Fruit fly (Drosophila melanogaster) whole organism, pupa: ENCODE measurements around the gene mRpS33.

ENCODE experiments used
- CG10348 ChIP-seq: fragments of 200-800 bp; sonication (Bioruptor generic); IDR thresholded peaks from 2 replicates; pipeline ENCODE4 v1.3.6; 2022; ENCODE audit warnings: missing biosample characterization, missing genetic modification characterization
- CG13204 ChIP-seq: fragments of 200-800 bp; sonication (Bioruptor generic); optimal IDR thresholded peaks from 2 replicates; lab custom pipeline; 2018; ENCODE audit warnings: missing biosample characterization, mild to moderate bottlenecking, missing genetic modification characterization, moderate library complexity
- CG14655 ChIP-seq: fragments of 200-800 bp; sonication (Bioruptor generic); optimal IDR thresholded peaks from 3 replicates; lab custom pipeline; 2017; ENCODE audit warnings: mild to moderate bottlenecking, missing biosample characterization, missing genetic modification reagents, missing genetic modification characterization
- CG15710 ChIP-seq: fragments of 200-800 bp; sonication (Bioruptor generic); optimal IDR thresholded peaks from 2 replicates; lab custom pipeline; 2018; ENCODE audit warnings: missing biosample characterization, mild to moderate bottlenecking, missing genetic modification characterization, moderate library complexity
- CG17806 ChIP-seq: fragments of 200-800 bp; sonication (Bioruptor generic); optimal IDR thresholded peaks from 2 replicates; lab custom pipeline; 2018; ENCODE audit warnings: missing biosample characterization, mild to moderate bottlenecking, missing genetic modification characterization, moderate library complexity
- CG32121 ChIP-seq: fragments of 200-800 bp; sonication (Bioruptor generic); IDR thresholded peaks from 2 replicates; pipeline ENCODE4 v1.3.6; 2022; ENCODE audit warnings: missing biosample characterization, missing genetic modification characterization
- CG34367 ChIP-seq: fragments of 200-800 bp; sonication (Bioruptor generic); optimal IDR thresholded peaks from 2 replicates; lab custom pipeline; 2018; ENCODE audit warnings: missing biosample characterization, mild to moderate bottlenecking, missing genetic modification characterization
- CG4496 ChIP-seq: fragments of 200-800 bp; sonication (Bioruptor generic); IDR thresholded peaks from 3 replicates; pipeline ENCODE4 v1.3.6; 2022; ENCODE audit warnings: missing biosample characterization, missing genetic modification characterization
- CG8159 ChIP-seq: fragments of 200-800 bp; sonication (Bioruptor generic); optimal IDR thresholded peaks from 3 replicates; lab custom pipeline; 2018; ENCODE audit warnings: missing biosample characterization, mild to moderate bottlenecking, missing genetic modification characterization, moderate library complexity
- CG8301 ChIP-seq: fragments of 200-800 bp; sonication (Bioruptor generic); optimal IDR thresholded peaks from 2 replicates; lab custom pipeline; 2018; ENCODE audit warnings: missing biosample characterization, mild to moderate bottlenecking, missing genetic modification characterization
- CG9948 ChIP-seq: fragments of 200-800 bp; sonication (Bioruptor generic); optimal IDR thresholded peaks from 2 replicates; lab custom pipeline; 2018; ENCODE audit warnings: missing biosample characterization, mild to moderate bottlenecking, missing genetic modification characterization, moderate library complexity
- D1 ChIP-seq: fragments of 200-800 bp; sonication (Bioruptor generic); optimal IDR thresholded peaks from 2 replicates; lab custom pipeline; 2018; ENCODE audit warnings: missing biosample characterization, mild to moderate bottlenecking, missing genetic modification characterization, moderate library complexity
- EcR ChIP-seq: fragments of 200-800 bp; sonication (Bioruptor generic); optimal IDR thresholded peaks from 3 replicates; lab custom pipeline; 2019; ENCODE audit warnings: missing biosample characterization, missing genetic modification characterization, mild to moderate bottlenecking, moderate library complexity, missing genetic modification reagents
- Ets98B ChIP-seq: fragments of 200-800 bp; sonication (Bioruptor generic); IDR thresholded peaks from 2 replicates; pipeline ENCODE4 v1.3.6; 2022; ENCODE audit warnings: missing biosample characterization, missing genetic modification characterization
- Pif1A ChIP-seq: fragments of 200-800 bp; sonication (Bioruptor generic); optimal IDR thresholded peaks from 3 replicates; lab custom pipeline; 2016; ENCODE audit warnings: missing biosample characterization, missing genetic modification characterization
- Pif1B ChIP-seq: fragments of 200-800 bp; sonication (Bioruptor generic); optimal IDR thresholded peaks from 3 replicates; lab custom pipeline; 2016; ENCODE audit warnings: missing biosample characterization, missing genetic modification characterization
- Snoo ChIP-seq: fragments of 200-800 bp; sonication (Bioruptor generic); optimal IDR thresholded peaks from 3 replicates; lab custom pipeline; 2017; ENCODE audit warnings: missing biosample characterization, mild to moderate bottlenecking, missing genetic modification characterization, inconsistent platforms
- fd96Ca ChIP-seq: fragments of 200-800 bp; sonication (Bioruptor generic); IDR thresholded peaks from 3 replicates; pipeline ENCODE4 v1.3.6; 2022; ENCODE audit warnings: missing biosample characterization, missing genetic modification characterization
- gl ChIP-seq: fragments of 200-800 bp; sonication (Bioruptor generic); optimal IDR thresholded peaks from 2 replicates; lab custom pipeline; 2018; ENCODE audit warnings: missing biosample characterization, mild to moderate bottlenecking, missing genetic modification characterization
- rn ChIP-seq: fragments of 200-800 bp; sonication (Bioruptor generic); IDR thresholded peaks from 2 replicates; pipeline ENCODE4 v1.3.6; 2022; ENCODE audit warnings: missing biosample characterization, missing genetic modification characterization

The mRpS33 gene

DNA sequence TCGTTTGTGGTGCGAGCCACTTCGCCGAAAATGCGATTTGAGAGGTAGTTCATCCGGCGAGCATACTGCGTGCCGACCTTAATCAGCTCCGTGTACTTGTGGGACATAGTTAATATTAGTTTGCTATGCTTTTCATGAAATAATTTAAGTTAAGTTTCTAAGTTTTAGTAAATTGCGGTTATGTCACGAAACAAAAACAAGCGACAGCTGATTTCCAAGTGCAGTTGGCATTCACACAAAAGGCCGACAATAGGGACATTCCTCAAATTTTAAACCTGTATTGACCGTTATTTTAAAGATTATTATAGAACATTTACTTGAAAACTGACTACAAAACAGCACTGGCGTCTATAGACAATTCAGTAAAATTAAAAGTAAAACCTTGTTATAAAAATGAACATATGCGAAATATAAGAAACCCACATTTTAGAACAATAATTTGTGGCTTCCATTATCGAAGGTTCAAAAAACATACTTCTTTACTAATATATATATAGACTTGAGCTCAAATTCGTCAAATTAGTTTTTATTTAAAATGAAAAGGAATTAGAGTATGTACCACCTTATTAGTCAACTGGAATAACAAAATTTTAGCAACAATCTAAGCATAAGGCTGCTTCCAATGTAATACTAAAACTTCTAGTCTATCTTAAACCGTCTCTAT is at the start of gene mRpS33:
Gene mRpS33 (minus strand): TSS at position 224 of the 664 bp plus-strand sequence.
- TF ChIP-seq CG4496 (GFP tag; lab: Robert Waterston, UW) (no peak), Pif1B (no peak), CG10348 (GFP tag; lab: Robert Waterston, UW) (no peak), Snoo (tag; lab: Kevin White, UChicago) (no peak), CG8159 (no peak), gl (no peak), fd96Ca (GFP tag; lab: Robert Waterston, UW) (no peak), CG15710 (tag; lab: Kevin White, UChicago) (no peak)

dm6 chr3R:16485487-16486233 is 49.3 kb upstream of the mRpS33 start:
- TF ChIP-seq Snoo (tag; lab: Kevin White, UChicago) (no peak), CG14655 (GFP tag; lab: Kevin White, UChicago) (no peak), CG10348 (GFP tag; lab: Robert Waterston, UW) (no peak), CG15710 (tag; lab: Kevin White, UChicago) (no peak), CG32121 (no peak), CG8301 (peak; percentile 77), Pif1B (no peak), CG9948 (tag; lab: Kevin White, UChicago) (no peak), Ets98B (peak; percentile 46), gl (no peak)

dm6 chr3R:16483877-16484417 is 47.5 kb upstream of the mRpS33 start, which contains the start of gene Der-2:
Gene Der-2 (minus strand): TSS chr3R:16484223.
- no peak for TF ChIP-seq CG8301
- TF ChIP-seq D1 (tag; lab: Kevin White, UChicago) = no peak
- no peak for TF ChIP-seq fd96Ca (GFP tag; lab: Robert Waterston, UW)
- TF ChIP-seq, all 21 proteins: peak for 0

dm6 chr3R:16482276-16482675 is 45.9 kb upstream of the mRpS33 start, which contains the start of gene Sdhaf3:
Gene Sdhaf3 (minus strand): TSS chr3R:16482452.
- TF ChIP-seq CG4496 (GFP tag; lab: Robert Waterston, UW) (no peak), CG8301 (no peak), CG9948 (tag; lab: Kevin White, UChicago) (no peak)

- no peak for TF ChIP-seq D1 (tag; lab: Kevin White, UChicago)
- no peak for TF ChIP-seq CG9948 (tag; lab: Kevin White, UChicago)
- TF ChIP-seq CG10348 (GFP tag; lab: Robert Waterston, UW) = no peak
- TF ChIP-seq CG15710 (tag; lab: Kevin White, UChicago) = no peak
- TF ChIP-seq Pif1A (GFP tag; lab: Kevin White, UChicago) = no peak
- TF ChIP-seq Snoo (tag; lab: Kevin White, UChicago) = no peak
- no peak for TF ChIP-seq CG34367
- TF ChIP-seq Ets98B = no peak
- no peak for TF ChIP-seq EcR (GFP tag; lab: Kevin White, UChicago)
- no peak for TF ChIP-seq CG14655 (GFP tag; lab: Kevin White, UChicago)
- no peak for TF ChIP-seq CG4496 (GFP tag; lab: Robert Waterston, UW)
- no peak for TF ChIP-seq CG13204 (GFP tag; lab: Kevin White, UChicago)
- TF ChIP-seq gl = no peak
- TF ChIP-seq CG32121 = no peak
- TF ChIP-seq rn (GFP tag; lab: Robert Waterston, UW) = no peak
- no peak for TF ChIP-seq CG8301
- TF ChIP-seq, all 21 proteins: peak for 0
Measured at dm6 chr3R:16480995-16481394, 44.6 kb upstream of the mRpS33 start, which contains the start of gene Dhfr. Gene Dhfr (plus strand): TSS chr3R:16481167.

dm6 chr3R:16477033-16477432 is 40.6 kb upstream of the mRpS33 start, which contains the start of gene Gyc89Db:
Gene Gyc89Db (plus strand): TSS chr3R:16477110.
- no peak for TF ChIP-seq Ets98B
- TF ChIP-seq CG8301 = no peak
- TF ChIP-seq CG8159 = no peak

- TF ChIP-seq CG8301 = no peak
- TF ChIP-seq CG34367 = no peak
- no peak for TF ChIP-seq Pif1B
- TF ChIP-seq CG4496 (GFP tag; lab: Robert Waterston, UW) = no peak
- no peak for TF ChIP-seq CG17806
- no peak for TF ChIP-seq CG13204 (GFP tag; lab: Kevin White, UChicago)
- TF ChIP-seq CG8159 = no peak
- no peak for TF ChIP-seq CG32121
- no peak for TF ChIP-seq EcR (GFP tag; lab: Kevin White, UChicago)
Measured at dm6 chr3R:16476472-16476871, 40.1 kb upstream of the mRpS33 start.
